Fruit fly (Drosophila melanogaster): Measurements from ENCODE around the gene fid.

The fid gene

DNA sequence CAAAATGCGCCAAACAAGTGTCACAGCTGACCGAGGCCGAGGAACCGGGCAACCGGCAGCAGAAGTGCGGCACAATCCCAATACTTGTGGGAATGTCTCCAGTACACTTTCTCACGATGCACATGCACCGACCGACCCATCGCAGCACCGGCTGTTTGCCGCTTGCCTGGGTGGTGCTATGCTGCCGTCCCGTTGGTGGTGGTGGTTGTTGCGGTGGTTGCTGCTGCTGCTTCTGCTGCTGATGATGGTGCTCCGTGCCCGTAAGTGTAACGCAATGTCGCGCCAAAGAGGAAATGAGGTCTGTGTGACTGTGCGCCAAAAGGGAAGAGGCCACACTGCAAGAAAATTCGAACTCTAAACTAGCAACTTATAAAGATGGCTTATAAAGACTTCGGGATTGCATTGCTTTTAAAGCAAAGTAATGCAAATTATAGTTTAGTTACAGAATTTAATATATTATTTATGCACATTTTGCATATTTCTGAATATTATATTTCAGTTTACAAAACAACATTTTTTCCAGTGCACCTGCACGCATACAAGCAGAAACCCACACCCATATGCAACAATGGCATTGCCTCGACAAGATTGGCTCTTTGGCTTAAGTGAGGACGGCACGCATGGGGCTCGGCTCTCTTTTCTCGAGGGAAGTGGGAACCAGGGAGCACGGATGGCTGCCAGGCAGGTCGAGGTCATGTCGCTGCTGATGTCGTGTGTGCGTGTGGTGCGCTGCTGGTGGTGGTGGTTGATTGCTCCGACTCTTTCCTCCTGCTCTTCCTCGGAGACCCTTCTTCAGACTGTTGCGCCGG lies 26.5 kb downstream of the fid start, which contains the start of gene CG43116 (continued):
- TF ChIP-seq MESR4 (GFP tag; optimal IDR thresholded peaks at IDR 0.05) (peak; percentile 27), CG32772 (GFP tag; IDR thresholded peaks at IDR 0.05) (peak; percentile 85), bcd (GFP tag; optimal IDR thresholded peaks at IDR 0.05) (no peak), mld (GFP tag; IDR thresholded peaks at IDR 0.05; ENCODE audit: partially characterized antibody) (no peak), hth (optimal IDR thresholded peaks at IDR 0.05) (no peak), CG18262 (tag; optimal IDR thresholded peaks at IDR 0.05) (peak; percentile 95), Atf6 (GFP tag; IDR thresholded peaks at IDR 0.05) (no peak; the same call in 1 of the 2 replicates), Lpt (GFP tag; optimal IDR thresholded peaks at IDR 0.05) (no peak), lmd (GFP tag; IDR thresholded peaks at IDR 0.05) (peak; percentile 84), zf30C (GFP tag; optimal IDR thresholded peaks at IDR 0.05) (peak; percentile 99), CG2202 (tag; optimal IDR thresholded peaks at IDR 0.05) (peak; percentile 94), CG15514 (GFP tag; optimal IDR thresholded peaks at IDR 0.05) (no peak), CG6654 (GFP tag; optimal IDR thresholded peaks at IDR 0.05) (peak; percentile 66), CHES-1-like (GFP tag; optimal IDR thresholded peaks at IDR 0.05) (no peak), CG9727 (GFP tag; optimal IDR thresholded peaks at IDR 0.05) (peak; percentile 94), tup (GFP tag; optimal IDR thresholded peaks at IDR 0.05) (peak; percentile 67), CG3995 (GFP tag; optimal IDR thresholded peaks at IDR 0.05) (no peak), CG6813 (GFP tag; optimal IDR thresholded peaks at IDR 0.05) (peak; percentile 76), br (optimal IDR thresholded peaks at IDR 0.05) (no peak), tll (GFP tag; optimal IDR thresholded peaks at IDR 0.05) (peak in 1 of 2 experiments; percentile 25), CoRest (tag; optimal IDR thresholded peaks at IDR 0.05) (peak; percentile 89), fd96Cb (tag; optimal IDR thresholded peaks at IDR 0.05) (peak; percentile 78), seq (GFP tag; IDR thresholded peaks at IDR 0.05) (0 out of 2 replicates have a peak, but pooled peaks have one; percentile 48), CG17912 (GFP tag; optimal IDR thresholded peaks at IDR 0.05) (no peak), chif (GFP tag; optimal IDR thresholded peaks at IDR 0.05) (peak; percentile 67 to 94), ewg (GFP tag; optimal IDR thresholded peaks at IDR 0.05) (no peak), hbn (GFP tag; IDR thresholded peaks at IDR 0.05; ENCODE audit: partially characterized antibody) (no peak), CG15479 (GFP tag; optimal IDR thresholded peaks at IDR 0.05) (peak; percentile 2), prd (optimal IDR thresholded peaks at IDR 0.05) (no peak), prd (GFP tag; IDR thresholded peaks at IDR 0.05) (peak; percentile 92), cwo (GFP tag; optimal IDR thresholded peaks at IDR 0.05) (no peak), slou (GFP tag; optimal IDR thresholded peaks at IDR 0.05) (no peak), CG31441 (GFP tag; IDR thresholded peaks at IDR 0.05) (no peak), CG2712 (tag; optimal IDR thresholded peaks at IDR 0.05) (peak; percentile 97), Sry-β (GFP tag; optimal IDR thresholded peaks at IDR 0.05) (peak; percentile 1), Trl (optimal IDR thresholded peaks at IDR 0.05) (peak in 1 of 2 experiments; percentile 67), Trl (GFP tag; optimal IDR thresholded peaks at IDR 0.05) (no peak), CG15073 (GFP tag; optimal IDR thresholded peaks at IDR 0.05) (peak; percentile 59), Oli (tag; optimal IDR thresholded peaks at IDR 0.05) (peak; percentile 90), CG4730 (GFP tag; IDR thresholded peaks at IDR 0.05) (peak; percentile 70; the same call in 1 of the 2 replicates), Max (GFP tag; optimal IDR thresholded peaks at IDR 0.05) (peak; percentile 81), peb (GFP tag; IDR thresholded peaks at IDR 0.05) (peak; percentile 66), C15 (GFP tag; IDR thresholded peaks at IDR 0.05) (no peak), CG17359 (tag; optimal IDR thresholded peaks at IDR 0.05) (peak; percentile 89), GATAe (GFP tag; conservative IDR thresholded peaks at IDR 0.05) (no peak), CG8765 (GFP tag; IDR thresholded peaks at IDR 0.05) (peak; percentile 94), CG13287 (GFP tag; IDR thresholded peaks at IDR 0.05; ENCODE audit: partially characterized antibody) (no peak), MBD-R2 (GFP tag; IDR thresholded peaks at IDR 0.05) (no peak), crc (GFP tag; optimal IDR thresholded peaks at IDR 0.05) (peak; percentile 24), fru (optimal IDR thresholded peaks at IDR 0.05) (no peak)
